Worm (Caenorhabditis elegans) whole organism, young adult: ENCODE measurements around the gene npr-18.

Experiments used
- B0336.3 ChIP-seq: fragments of 200-800 bp; sonication (Bioruptor generic); IDR thresholded peaks from 2 replicates; pipeline ENCODE4 v1.3.6; 2022; ENCODE audit warnings: missing genetic modification characterization, missing compliant biosample characterization
- akir-1 ChIP-seq: fragments of 200-800 bp; sonication (Bioruptor generic); optimal IDR thresholded peaks from 2 replicates; lab custom pipeline; 2018; ENCODE audit warnings: mild to moderate bottlenecking, missing genetic modification characterization, moderate library complexity, missing compliant biosample characterization
- ama-1 ChIP-seq, 3 experiments: fragments of 150-350 bp in 1 of 3; sonication (generic microtip) in 2 of 3; optimal IDR thresholded peaks; 2 replicates each; lab custom pipeline; 2014 to 2018; ENCODE audit warnings: missing biosample characterization in 2 of 3, missing genetic modification characterization in 2 of 3, missing genetic modification reagents in 2 of 3
- dpl-1 ChIP-seq: fragments of 150-350 bp; optimal IDR thresholded peaks from 2 replicates; lab custom pipeline; 2014; ENCODE audit warnings: missing biosample characterization, missing genetic modification reagents, missing genetic modification characterization
- lag-1 ChIP-seq: fragments of 200-800 bp; sonication (Bioruptor generic); IDR thresholded peaks from 2 replicates; pipeline ENCODE4 v1.3.6; 2022; ENCODE audit warnings: missing genetic modification reagents, missing genetic modification characterization, missing compliant biosample characterization
- madf-6 ChIP-seq: fragments of 200-800 bp; sonication (Bioruptor generic); IDR thresholded peaks from 2 replicates; pipeline ENCODE4 v1.3.6; 2022; ENCODE audit warnings: missing genetic modification reagents, missing genetic modification characterization, missing compliant biosample characterization
- nfya-1 ChIP-seq: sonication (generic microtip); optimal IDR thresholded peaks from 2 replicates; lab custom pipeline; 2017; ENCODE audit warnings: antibody characterized with exemption, missing compliant biosample characterization, missing genetic modification characterization, borderline replicate concordance; ENCODE audit not compliant: insufficient read depth
- pha-4 ChIP-seq: fragments of 150-350 bp; sonication (generic microtip); optimal IDR thresholded peaks from 2 replicates; lab custom pipeline; 2014; ENCODE audit warnings: missing biosample characterization, missing genetic modification reagents, missing genetic modification characterization
- rec-8 ChIP-seq, 2 experiments: sonication (generic microtip); optimal IDR thresholded peaks; 2 replicates each; lab custom pipeline; 2016; ENCODE audit warnings: mild to moderate bottlenecking in 2 of 2, missing genetic modification characterization in 2 of 2, missing genetic modification reagents in 2 of 2, missing genotype in 2 of 2, missing biosample characterization in 1 of 2, missing compliant biosample characterization in 1 of 2, moderate library complexity in 1 of 2
- rpc-1 ChIP-seq, 2 experiments: fragments of 150-350 bp in 1 of 2; sonication (generic microtip) in 1 of 2; optimal IDR thresholded peaks; 2 replicates each; lab custom pipeline; 2014 to 2018; ENCODE audit warnings: missing biosample characterization in 1 of 2, missing genetic modification characterization in 1 of 2, missing genetic modification reagents in 1 of 2, missing genotype in 1 of 2
- zim-3 ChIP-seq: sonication (generic microtip); optimal IDR thresholded peaks from 2 replicates; lab custom pipeline; 2017; ENCODE audit warnings: mild to moderate bottlenecking, missing genetic modification characterization, moderate library complexity, missing compliant biosample characterization

ce11 chrX:9648098-9648574 lies 42.4 kb upstream of the npr-18 start, which contains the start of gene F34H10.4:
- TF ChIP-seq pha-4 (no peak), lag-1 (no peak), ama-1 (optimal IDR thresholded peaks at IDR 0.05; lab: Kevin White, UChicago) (no peak), ama-1 (GFP tag; optimal IDR thresholded peaks at IDR 0.05; lab: Kevin White, UChicago) (no peak), madf-6 (GFP tag; lab: Robert Waterston, UW) (no peak), akir-1 (no peak), B0336.3 (GFP tag; lab: Robert Waterston, UW) (no peak), dpl-1 (GFP tag; lab: Kevin White, UChicago) (no peak), zim-3 (tag; lab: Kevin White, UChicago) (no peak), nfya-1 (no peak), rpc-1 (optimal IDR thresholded peaks at IDR 0.05; lab: Kevin White, UChicago) (no peak), rpc-1 (tag; optimal IDR thresholded peaks at IDR 0.05; lab: Kevin White, UChicago) (no peak), rec-8 (tag; optimal IDR thresholded peaks at IDR 0.05; lab: Kevin White, UChicago) (no peak)
